Worm (Caenorhabditis elegans) whole organism, young adult: Measurements from ENCODE around the gene lem-2.

Experiments
- B0035.1 ChIP-seq: sonication (generic microtip); optimal IDR thresholded peaks from 2 replicates; lab custom pipeline; 2016; ENCODE audit warnings: missing genetic modification characterization, mild to moderate bottlenecking, missing compliant biosample characterization, missing genotype, missing genetic modification reagents
- B0261.1 ChIP-seq: sonication (generic microtip); optimal IDR thresholded peaks from 2 replicates; lab custom pipeline; 2016; ENCODE audit warnings: mild to moderate bottlenecking, missing genetic modification characterization, moderate library complexity, missing compliant biosample characterization
- C17E4.6 ChIP-seq: fragments of 200-800 bp; sonication (Bioruptor generic); IDR thresholded peaks from 2 replicates; pipeline ENCODE4 v1.3.6; 2022; ENCODE audit warnings: missing genetic modification reagents, missing genetic modification characterization, missing compliant biosample characterization
- Y53G8AR.9 ChIP-seq: fragments of 200-800 bp; sonication (Bioruptor generic); conservative IDR thresholded peaks from 2 replicates; pipeline ENCODE4 v1.3.6; 2022; ENCODE audit warnings: missing genetic modification reagents, missing genetic modification characterization, missing compliant biosample characterization
- Y67H2A.10 ChIP-seq: fragments of 200-800 bp; sonication (Bioruptor generic); conservative IDR thresholded peaks from 2 replicates; pipeline ENCODE4 v1.3.6; 2022; ENCODE audit warnings: missing genetic modification reagents, missing genetic modification characterization, missing compliant biosample characterization
- Y79H2A.3 ChIP-seq: fragments of 200-800 bp; sonication (Bioruptor generic); conservative IDR thresholded peaks from 2 replicates; pipeline ENCODE4 v1.3.6; 2022; ENCODE audit warnings: missing genetic modification reagents, missing genetic modification characterization, missing compliant biosample characterization
- Y95B8A.8 ChIP-seq: fragments of 200-800 bp; sonication (Bioruptor generic); IDR thresholded peaks from 2 replicates; pipeline ENCODE4 v1.3.6; 2022; ENCODE audit warnings: missing genetic modification reagents, missing genetic modification characterization, missing compliant biosample characterization
- aptf-3 ChIP-seq: fragments of 200-800 bp; sonication (Bioruptor generic); IDR thresholded peaks from 2 replicates; pipeline ENCODE4 v1.3.6; 2022; ENCODE audit warnings: missing genetic modification characterization, missing compliant biosample characterization
- attf-3 ChIP-seq: fragments of 200-800 bp; sonication (Bioruptor generic); conservative IDR thresholded peaks from 2 replicates; pipeline ENCODE4 v1.3.6; 2022; ENCODE audit warnings: missing genetic modification reagents, missing genetic modification characterization, missing compliant biosample characterization
- attf-5 ChIP-seq: fragments of 200-800 bp; sonication (Bioruptor generic); optimal IDR thresholded peaks from 2 replicates; lab custom pipeline; 2018; ENCODE audit warnings: mild to moderate bottlenecking, missing genetic modification characterization, missing compliant biosample characterization
- bed-1 ChIP-seq: fragments of 200-800 bp; sonication (Bioruptor generic); IDR thresholded peaks from 2 replicates; pipeline ENCODE4 v1.3.6; 2022; ENCODE audit warnings: missing genetic modification reagents, missing genetic modification characterization, missing compliant biosample characterization
- cebp-1 ChIP-seq, 2 experiments: fragments of 200-800 bp in 1 of 2; sonication (Bioruptor generic) in 1 of 2; sonication (generic microtip) in 1 of 2; IDR thresholded peaks in 1 of 2; optimal IDR thresholded peaks in 1 of 2; 2 replicates each; pipeline versions ENCODE4 v1.3.6 to Lab custom; 2017 to 2022; ENCODE audit warnings: missing compliant biosample characterization in 2 of 2, missing genetic modification characterization in 2 of 2, mild to moderate bottlenecking in 1 of 2, missing genetic modification reagents in 1 of 2, moderate library complexity in 1 of 2
- ceh-100 ChIP-seq: fragments of 200-800 bp; sonication (Bioruptor generic); IDR thresholded peaks from 2 replicates; pipeline ENCODE4 v1.3.6; 2022; ENCODE audit warnings: missing genetic modification reagents, missing genetic modification characterization, missing compliant biosample characterization
- ceh-27 ChIP-seq: fragments of 200-800 bp; sonication (Bioruptor generic); optimal IDR thresholded peaks from 2 replicates; lab custom pipeline; 2018; ENCODE audit warnings: mild to moderate bottlenecking, missing genetic modification characterization, moderate library complexity, missing compliant biosample characterization
- ceh-40 ChIP-seq: fragments of 200-800 bp; sonication (Bioruptor generic); IDR thresholded peaks from 2 replicates; pipeline ENCODE4 v1.3.6; 2022; ENCODE audit warnings: missing genetic modification characterization, missing compliant biosample characterization
- egl-18 ChIP-seq: fragments of 200-800 bp; sonication (Bioruptor generic); IDR thresholded peaks from 2 replicates; pipeline ENCODE4 v1.3.6; 2022; ENCODE audit warnings: missing genetic modification reagents, missing genetic modification characterization, missing compliant biosample characterization
- egrh-3 ChIP-seq: fragments of 200-800 bp; sonication (Bioruptor generic); IDR thresholded peaks from 2 replicates; pipeline ENCODE4 v1.3.6; 2022; ENCODE audit warnings: missing genetic modification reagents, missing genetic modification characterization, missing compliant biosample characterization
- ekl-4 ChIP-seq: fragments of 200-800 bp; sonication (Bioruptor generic); IDR thresholded peaks from 2 replicates; pipeline ENCODE4 v1.3.6; 2022; ENCODE audit warnings: missing genetic modification reagents, missing genetic modification characterization, missing compliant biosample characterization
- gei-17 ChIP-seq: fragments of 200-800 bp; sonication (Bioruptor generic); optimal IDR thresholded peaks from 2 replicates; lab custom pipeline; 2018; ENCODE audit warnings: mild to moderate bottlenecking, missing genetic modification characterization, missing compliant biosample characterization
- lag-1 ChIP-seq: fragments of 200-800 bp; sonication (Bioruptor generic); IDR thresholded peaks from 2 replicates; pipeline ENCODE4 v1.3.6; 2022; ENCODE audit warnings: missing genetic modification reagents, missing genetic modification characterization, missing compliant biosample characterization
- let-607 ChIP-seq, 2 experiments: fragments of 200-800 bp in 1 of 2; sonication (Bioruptor generic) in 1 of 2; sonication (generic microtip) in 1 of 2; optimal IDR thresholded peaks; 2 replicates each; lab custom pipeline; 2016 to 2018; ENCODE audit warnings: mild to moderate bottlenecking in 2 of 2, missing compliant biosample characterization in 2 of 2, missing genetic modification characterization in 2 of 2, moderate library complexity in 2 of 2, missing genotype in 1 of 2
- lin-26 ChIP-seq: fragments of 200-800 bp; sonication (Bioruptor generic); IDR thresholded peaks from 2 replicates; pipeline ENCODE4 v1.3.6; 2022; ENCODE audit warnings: missing genetic modification reagents, missing genetic modification characterization, missing compliant biosample characterization
- lin-40 ChIP-seq: sonication (generic microtip); optimal IDR thresholded peaks from 2 replicates; lab custom pipeline; 2016; ENCODE audit warnings: missing genetic modification characterization, mild to moderate bottlenecking, missing compliant biosample characterization, missing genotype, missing genetic modification reagents
- madf-3 ChIP-seq: fragments of 200-800 bp; sonication (Bioruptor generic); IDR thresholded peaks from 2 replicates; pipeline ENCODE4 v1.3.6; 2022; ENCODE audit warnings: missing genetic modification reagents, missing genetic modification characterization, missing compliant biosample characterization
- madf-6 ChIP-seq: fragments of 200-800 bp; sonication (Bioruptor generic); IDR thresholded peaks from 2 replicates; pipeline ENCODE4 v1.3.6; 2022; ENCODE audit warnings: missing genetic modification reagents, missing genetic modification characterization, missing compliant biosample characterization
- mcd-1 ChIP-seq: fragments of 200-800 bp; sonication (Bioruptor generic); IDR thresholded peaks from 2 replicates; pipeline ENCODE4 v1.3.6; 2022; ENCODE audit warnings: missing genetic modification reagents, missing genetic modification characterization, missing compliant biosample characterization
- mxl-1 ChIP-seq: sonication (generic microtip); optimal IDR thresholded peaks from 2 replicates; lab custom pipeline; 2016; ENCODE audit warnings: missing genetic modification characterization, missing compliant biosample characterization
- nhr-120 ChIP-seq: fragments of 200-800 bp; sonication (Bioruptor generic); IDR thresholded peaks from 2 replicates; pipeline ENCODE4 v1.3.6; 2022; ENCODE audit warnings: missing genetic modification characterization, missing compliant biosample characterization
- nhr-80 ChIP-seq: sonication (generic microtip); optimal IDR thresholded peaks from 2 replicates; lab custom pipeline; 2016; ENCODE audit warnings: missing genetic modification characterization, missing compliant biosample characterization
- rcor-1 ChIP-seq: fragments of 200-800 bp; sonication (Bioruptor generic); IDR thresholded peaks from 2 replicates; pipeline ENCODE4 v1.3.6; 2022; ENCODE audit warnings: missing genetic modification reagents, missing genetic modification characterization, missing compliant biosample characterization
- rec-8 ChIP-seq, 2 experiments: sonication (generic microtip); optimal IDR thresholded peaks; 2 replicates each; lab custom pipeline; 2016; ENCODE audit warnings: mild to moderate bottlenecking in 2 of 2, missing genetic modification characterization in 2 of 2, missing genetic modification reagents in 2 of 2, missing genotype in 2 of 2, missing biosample characterization in 1 of 2, missing compliant biosample characterization in 1 of 2, moderate library complexity in 1 of 2
- snpc-3.4 ChIP-seq: sonication (generic microtip); optimal IDR thresholded peaks from 2 replicates; lab custom pipeline; 2017; ENCODE audit warnings: missing genetic modification characterization, mild to moderate bottlenecking, missing compliant biosample characterization, antibody characterized with exemption, moderate library complexity, missing genotype, missing genetic modification reagents
- snpc-4 ChIP-seq, 5 experiments: fragments of 150-350 bp in 1 of 5; sonication (generic microtip) in 4 of 5; optimal IDR thresholded peaks; 2 replicates each; lab custom pipeline; 2014 to 2018; ENCODE audit warnings: missing genetic modification characterization in 5 of 5, missing biosample characterization in 3 of 5, antibody characterized with exemption in 2 of 5, mild to moderate bottlenecking in 2 of 5, missing compliant biosample characterization in 2 of 5, missing genotype in 2 of 5, moderate library complexity in 2 of 5, missing genetic modification reagents in 1 of 5
- tbp1 ChIP-seq: fragments of 200-800 bp; sonication (Bioruptor generic); optimal IDR thresholded peaks from 2 replicates; lab custom pipeline; 2018; ENCODE audit warnings: mild to moderate bottlenecking, missing genetic modification characterization, missing compliant biosample characterization
- unc-130 ChIP-seq: sonication (generic microtip); optimal IDR thresholded peaks from 2 replicates; lab custom pipeline; 2016; ENCODE audit warnings: missing genetic modification reagents, missing genetic modification characterization, missing compliant biosample characterization
- unc-62 ChIP-seq: fragments of 150-350 bp; optimal IDR thresholded peaks from 2 replicates; lab custom pipeline; 2014; ENCODE audit warnings: missing biosample characterization, missing genetic modification reagents, missing genetic modification characterization
- zfh-2 ChIP-seq: fragments of 200-800 bp; sonication (Bioruptor generic); conservative IDR thresholded peaks from 2 replicates; pipeline ENCODE4 v1.3.6; 2022; ENCODE audit warnings: missing genetic modification reagents, missing genetic modification characterization, missing compliant biosample characterization
- ztf-25 ChIP-seq: fragments of 200-800 bp; sonication (Bioruptor generic); IDR thresholded peaks from 2 replicates; pipeline ENCODE4 v1.3.6; 2022; ENCODE audit warnings: missing genetic modification reagents, missing genetic modification characterization, missing compliant biosample characterization

Gene lem-2

ce11 chrII:14040204-14040842 lies 22.9 kb upstream of the lem-2 start (continued):
- no peak for TF ChIP-seq unc-62
- no peak for TF ChIP-seq rec-8 (tag; optimal IDR thresholded peaks at IDR 0.05; lab: Kevin White, UChicago)
- TF ChIP-seq nhr-80 (tag; lab: Kevin White, UChicago) = peak; percentile 99
- no peak for TF ChIP-seq unc-130 (GFP tag; lab: Kevin White, UChicago)
- TF ChIP-seq Y67H2A.10 = no peak
- 0 out of 2 replicates have a peak, but pooled peaks have one; percentile 9 for TF ChIP-seq rcor-1 (GFP tag; lab: Robert Waterston, UW)
- peak; percentile 99 for TF ChIP-seq zfh-2
- TF ChIP-seq nhr-120 (GFP tag; lab: Robert Waterston, UW) = no peak
- peak; percentile 60 for TF ChIP-seq ekl-4 (GFP tag; lab: Robert Waterston, UW)
- peak; percentile 74 for TF ChIP-seq ceh-100 (GFP tag; lab: Robert Waterston, UW)
- TF ChIP-seq madf-6 (GFP tag; lab: Robert Waterston, UW) = peak; percentile 29; the same call in 1 of the 2 replicates
- TF ChIP-seq C17E4.6 (GFP tag; lab: Robert Waterston, UW) = 0 out of 2 replicates have a peak, but pooled peaks have one; percentile 38
- no peak for TF ChIP-seq aptf-3 (GFP tag; lab: Robert Waterston, UW)
- 0 out of 2 replicates have a peak, but pooled peaks have one; percentile 58 for TF ChIP-seq lag-1 (GFP tag; lab: Robert Waterston, UW)
- no peak for TF ChIP-seq mxl-1
- 0 out of 2 replicates have a peak, but pooled peaks have one; percentile 74 for TF ChIP-seq egl-18 (GFP tag; lab: Robert Waterston, UW)
- TF ChIP-seq ceh-27 (GFP tag; lab: Kevin White, UChicago) = peak; percentile 61
- no peak for TF ChIP-seq ceh-40 (GFP tag; lab: Robert Waterston, UW)
- TF ChIP-seq Y53G8AR.9 (GFP tag; lab: Robert Waterston, UW) = peak; percentile 71
- no peak for TF ChIP-seq attf-3 (GFP tag; lab: Robert Waterston, UW)
- no peak for TF ChIP-seq Y79H2A.3 (GFP tag; lab: Robert Waterston, UW)
- no peak for TF ChIP-seq ztf-25
- TF ChIP-seq gei-17 = peak; percentile 71
- TF ChIP-seq Y95B8A.8 = no peak
- 0 out of 2 replicates have a peak, but pooled peaks have one; percentile 7 for TF ChIP-seq bed-1 (GFP tag; lab: Robert Waterston, UW)
- TF ChIP-seq madf-3 = no peak
- no peak for TF ChIP-seq snpc-3.4 (tag; lab: Kevin White, UChicago)
- TF ChIP-seq attf-5 (GFP tag; lab: Kevin White, UChicago) = peak; percentile 94
- TF ChIP-seq B0035.1 (tag; lab: Kevin White, UChicago) = peak; percentile 80
- TF ChIP-seq tbp1 (GFP tag; lab: Kevin White, UChicago) = peak; percentile 59
- peak; percentile 17 to 81 for TF ChIP-seq let-607 (tag; optimal IDR thresholded peaks at IDR 0.05; lab: Kevin White, UChicago)
- TF ChIP-seq snpc-4 (GFP tag; optimal IDR thresholded peaks at IDR 0.05; lab: Kevin White, UChicago) = peak; percentile 25
- peak in 3 of 4 experiments; percentile 71 to 87 (median 85) for TF ChIP-seq snpc-4 (tag; optimal IDR thresholded peaks at IDR 0.05; lab: Kevin White, UChicago)

ce11 chrII:14042836-14043604 lies 20.2 kb upstream of the lem-2 start:
- TF ChIP-seq aptf-3 (GFP tag; lab: Robert Waterston, UW) = no peak
- peak; percentile 32; the same call in 1 of the 2 replicates for TF ChIP-seq lin-26 (GFP tag; lab: Robert Waterston, UW)
- TF ChIP-seq cebp-1 (GFP tag; IDR thresholded peaks at IDR 0.05; lab: Robert Waterston, UW) = no peak
- TF ChIP-seq cebp-1 (tag; optimal IDR thresholded peaks at IDR 0.05; lab: Kevin White, UChicago) = peak; percentile 32
- TF ChIP-seq egrh-3 = no peak
- TF ChIP-seq B0261.1 (tag; lab: Kevin White, UChicago) = no peak
- no peak for TF ChIP-seq mcd-1 (GFP tag; lab: Robert Waterston, UW)
- no peak for TF ChIP-seq lin-40
- peak; percentile 74 for TF ChIP-seq nhr-80 (tag; lab: Kevin White, UChicago)
- TF ChIP-seq snpc-4 (GFP tag; optimal IDR thresholded peaks at IDR 0.05; lab: Kevin White, UChicago) = no peak
- TF ChIP-seq snpc-4 (tag; optimal IDR thresholded peaks at IDR 0.05; lab: Kevin White, UChicago) = peak in 1 of 4 experiments; percentile 25
- TF ChIP-seq let-607 (tag; optimal IDR thresholded peaks at IDR 0.05; lab: Kevin White, UChicago) = peak; percentile 5 to 27
